Worm (Caenorhabditis elegans) whole organism, mixed stage, embryonic: ENCODE data around the gene Y41C4A.6.

ENCODE experiments used
- bed-3 ChIP-seq: fragments of 200-800 bp; sonication (Bioruptor generic); optimal IDR thresholded peaks from 3 replicates; lab custom pipeline; 2018; ENCODE audit warnings: mild to moderate bottlenecking, missing genetic modification characterization, moderate library complexity, missing compliant biosample characterization
- blmp-1 ChIP-seq: fragments of 150-350 bp; optimal IDR thresholded peaks from 2 replicates; lab custom pipeline; 2014; ENCODE audit warnings: missing biosample characterization, missing genetic modification characterization
- ceh-39 ChIP-seq: fragments of 150-350 bp; optimal IDR thresholded peaks from 2 replicates; lab custom pipeline; 2014; ENCODE audit warnings: missing biosample characterization, missing genetic modification characterization
- ceh-43 ChIP-seq: fragments of 200-800 bp; sonication (Bioruptor generic); optimal IDR thresholded peaks from 2 replicates; lab custom pipeline; 2018; ENCODE audit warnings: mild to moderate bottlenecking, missing genetic modification characterization, moderate library complexity, missing compliant biosample characterization
- ceh-83 ChIP-seq: fragments of 200-800 bp; sonication (Bioruptor generic); optimal IDR thresholded peaks from 2 replicates; lab custom pipeline; 2018; ENCODE audit warnings: mild to moderate bottlenecking, missing genetic modification characterization, missing compliant biosample characterization
- ces-1 ChIP-seq: fragments of 150-350 bp; optimal IDR thresholded peaks from 2 replicates; lab custom pipeline; 2014; ENCODE audit warnings: missing biosample characterization, missing genetic modification reagents, missing genetic modification characterization
- cnd-1 ChIP-seq: fragments of 200-800 bp; sonication (Bioruptor generic); optimal IDR thresholded peaks from 2 replicates; lab custom pipeline; 2018; ENCODE audit warnings: mild to moderate bottlenecking, missing genetic modification characterization, missing compliant biosample characterization
- drap-1 ChIP-seq: fragments of 200-800 bp; sonication (Bioruptor generic); optimal IDR thresholded peaks from 3 replicates; lab custom pipeline; 2018; ENCODE audit warnings: mild to moderate bottlenecking, missing genetic modification characterization, missing compliant biosample characterization
- elt-1 ChIP-seq: sonication (generic microtip); optimal IDR thresholded peaks from 2 replicates; lab custom pipeline; 2017; ENCODE audit warnings: missing genetic modification characterization, mild to moderate bottlenecking, missing compliant biosample characterization, antibody characterized with exemption, moderate library complexity, borderline replicate concordance; ENCODE audit not compliant: insufficient read depth
- elt-3 ChIP-seq: fragments of 150-350 bp; optimal IDR thresholded peaks from 2 replicates; lab custom pipeline; 2014; ENCODE audit warnings: missing biosample characterization, missing genetic modification characterization
- flh-1 ChIP-seq: fragments of 200-800 bp; sonication (Bioruptor generic); optimal IDR thresholded peaks from 2 replicates; lab custom pipeline; 2018; ENCODE audit warnings: mild to moderate bottlenecking, missing genetic modification characterization, moderate library complexity, missing compliant biosample characterization
- ham-2 ChIP-seq: fragments of 200-800 bp; sonication (Bioruptor generic); optimal IDR thresholded peaks from 2 replicates; lab custom pipeline; 2018; ENCODE audit warnings: mild to moderate bottlenecking, missing genetic modification characterization, missing compliant biosample characterization
- hlh-1 ChIP-seq: fragments of 150-350 bp; optimal IDR thresholded peaks from 2 replicates; lab custom pipeline; 2014; ENCODE audit warnings: missing biosample characterization, missing genetic modification reagents, missing genetic modification characterization
- lin-13 ChIP-seq: fragments of 150-350 bp; optimal IDR thresholded peaks from 2 replicates; lab custom pipeline; 2014; ENCODE audit warnings: missing biosample characterization, missing genetic modification characterization
- lin-32 ChIP-seq: fragments of 200-800 bp; sonication (Bioruptor generic); optimal IDR thresholded peaks from 2 replicates; lab custom pipeline; 2018; ENCODE audit warnings: mild to moderate bottlenecking, missing genetic modification characterization, missing compliant biosample characterization
- lsy-2 ChIP-seq: fragments of 150-350 bp; optimal IDR thresholded peaks from 2 replicates; lab custom pipeline; 2014; ENCODE audit warnings: missing biosample characterization, missing genetic modification characterization
- mab-5 ChIP-seq: fragments of 150-350 bp; optimal IDR thresholded peaks from 2 replicates; lab custom pipeline; 2014; ENCODE audit warnings: missing biosample characterization, missing genetic modification characterization
- mls-2 ChIP-seq: sonication (generic microtip); optimal IDR thresholded peaks from 2 replicates; lab custom pipeline; 2016; ENCODE audit warnings: mild to moderate bottlenecking, missing genetic modification characterization, moderate library complexity, missing compliant biosample characterization
- nhr-12 ChIP-seq: fragments of 150-350 bp; optimal IDR thresholded peaks from 2 replicates; lab custom pipeline; 2014; ENCODE audit warnings: missing biosample characterization, missing genetic modification characterization
- nhr-2 ChIP-seq: fragments of 150-350 bp; optimal IDR thresholded peaks from 2 replicates; lab custom pipeline; 2014; ENCODE audit warnings: missing biosample characterization, missing genetic modification characterization
- nhr-28 ChIP-seq: fragments of 150-350 bp; optimal IDR thresholded peaks from 2 replicates; lab custom pipeline; 2014; ENCODE audit warnings: missing biosample characterization, missing genetic modification characterization
- nhr-76 ChIP-seq: sonication (generic microtip); optimal IDR thresholded peaks from 2 replicates; lab custom pipeline; 2017; ENCODE audit warnings: missing biosample characterization, missing genetic modification characterization
- pha-4 ChIP-seq: fragments of 150-350 bp; optimal IDR thresholded peaks from 2 replicates; lab custom pipeline; 2018; ENCODE audit warnings: missing biosample characterization, missing genetic modification reagents, missing genetic modification characterization
- sem-2 ChIP-seq: fragments of 200-800 bp; sonication (Bioruptor generic); optimal IDR thresholded peaks from 2 replicates; lab custom pipeline; 2018; ENCODE audit warnings: mild to moderate bottlenecking, missing genetic modification characterization, missing compliant biosample characterization
- sptf-1 ChIP-seq: sonication (generic microtip); optimal IDR thresholded peaks from 2 replicates; lab custom pipeline; 2017; ENCODE audit warnings: mild to moderate bottlenecking, missing genetic modification characterization, moderate library complexity, missing compliant biosample characterization
- tbx-8 ChIP-seq: fragments of 200-800 bp; sonication (Bioruptor generic); optimal IDR thresholded peaks from 2 replicates; lab custom pipeline; 2018; ENCODE audit warnings: mild to moderate bottlenecking, missing genetic modification characterization, moderate library complexity, missing compliant biosample characterization
- unc-120 ChIP-seq: sonication (generic microtip); optimal IDR thresholded peaks from 2 replicates; lab custom pipeline; 2017; ENCODE audit warnings: missing genetic modification characterization, missing compliant biosample characterization; ENCODE audit not compliant: poor library complexity, severe bottlenecking
- unc-39 ChIP-seq: fragments of 150-350 bp; optimal IDR thresholded peaks from 2 replicates; lab custom pipeline; 2014; ENCODE audit warnings: missing biosample characterization, missing genetic modification characterization
- unc-62 ChIP-seq: fragments of 150-350 bp; optimal IDR thresholded peaks from 2 replicates; lab custom pipeline; 2014; ENCODE audit warnings: missing biosample characterization, missing genetic modification reagents, missing genetic modification characterization
- zip-8 ChIP-seq: fragments of 150-350 bp; optimal IDR thresholded peaks from 2 replicates; lab custom pipeline; 2014; ENCODE audit warnings: missing biosample characterization, missing genetic modification characterization
- ztf-11 ChIP-seq: fragments of 150-350 bp; optimal IDR thresholded peaks from 2 replicates; lab custom pipeline; 2014; ENCODE audit warnings: missing biosample characterization, missing genetic modification characterization

Gene Y41C4A.6

ce11 chrIII:11703006-11703775 is 6.8 kb downstream of the Y41C4A.6 start:
- TF ChIP-seq lsy-2 (tag; lab: Kevin White, UChicago) (no peak), nhr-28 (tag; lab: Kevin White, UChicago) (no peak), nhr-12 (no peak), sem-2 (GFP tag; lab: Kevin White, UChicago) (no peak)

- TF ChIP-seq ceh-39 (tag; lab: Kevin White, UChicago) (no peak), unc-62 (GFP tag; lab: Kevin White, UChicago) (no peak), lin-13 (tag; lab: Kevin White, UChicago) (no peak), drap-1 (GFP tag; lab: Kevin White, UChicago) (no peak), mls-2 (tag; lab: Kevin White, UChicago) (no peak), nhr-76 (tag; lab: Kevin White, UChicago) (no peak), ham-2 (GFP tag; lab: Kevin White, UChicago) (no peak), hlh-1 (tag; lab: Kevin White, UChicago) (no peak), unc-120 (tag; lab: Kevin White, UChicago) (no peak), nhr-12 (no peak), lin-32 (GFP tag; lab: Kevin White, UChicago) (no peak), nhr-2 (no peak), elt-3 (tag; lab: Kevin White, UChicago) (no peak), sem-2 (GFP tag; lab: Kevin White, UChicago) (no peak), ces-1 (GFP tag; lab: Kevin White, UChicago) (no peak), cnd-1 (tag; lab: Kevin White, UChicago) (no peak), ceh-83 (GFP tag; lab: Kevin White, UChicago) (no peak), tbx-8 (GFP tag; lab: Kevin White, UChicago) (no peak), flh-1 (GFP tag; lab: Kevin White, UChicago) (no peak)
Measured at ce11 chrIII:11703776-11704093, 7.4 kb downstream of the Y41C4A.6 start, which contains the start of gene col-95. Gene col-95 (plus strand): TSS chrIII:11703994.

- no peak for TF ChIP-seq bed-3
- TF ChIP-seq ceh-83 (GFP tag; lab: Kevin White, UChicago), result no peak
- TF ChIP-seq sptf-1 (tag; lab: Kevin White, UChicago), result peak; percentile 20
- no peak for TF ChIP-seq ceh-39 (tag; lab: Kevin White, UChicago)
- TF ChIP-seq blmp-1, result no peak
Measured at ce11 chrIII:11704377-11704978, 8.1 kb downstream of the Y41C4A.6 start.

- TF ChIP-seq hlh-1 (tag; lab: Kevin White, UChicago) (no peak), cnd-1 (tag; lab: Kevin White, UChicago) (no peak), ceh-43 (GFP tag; lab: Kevin White, UChicago) (no peak), elt-1 (tag; lab: Kevin White, UChicago) (no peak), sptf-1 (tag; lab: Kevin White, UChicago) (no peak), bed-3 (no peak), ztf-11 (tag; lab: Kevin White, UChicago) (no peak), lin-13 (tag; lab: Kevin White, UChicago) (no peak), zip-8 (tag; lab: Kevin White, UChicago) (no peak), drap-1 (GFP tag; lab: Kevin White, UChicago) (no peak), mab-5 (tag; lab: Kevin White, UChicago) (no peak), pha-4 (no peak), unc-39 (tag; lab: Kevin White, UChicago) (no peak), mls-2 (tag; lab: Kevin White, UChicago) (no peak), blmp-1 (no peak)
Measured at ce11 chrIII:11705930-11706329, 9.6 kb downstream of the Y41C4A.6 start.
